Worm (Caenorhabditis elegans) whole organism, late embryonic: Measurements from ENCODE around the gene twk-22.

Source experiments
- F13H6.1 ChIP-seq: sonication (generic microtip); optimal IDR thresholded peaks from 2 replicates; lab custom pipeline; 2016; ENCODE audit warnings: missing genetic modification characterization, missing compliant biosample characterization
- ama-1 ChIP-seq: fragments of 150-350 bp; optimal IDR thresholded peaks from 2 replicates; lab custom pipeline; 2014
- ceh-18 ChIP-seq: sonication (generic microtip); optimal IDR thresholded peaks from 2 replicates; lab custom pipeline; 2016; ENCODE audit warnings: missing genetic modification characterization, missing compliant biosample characterization
- ceh-2 ChIP-seq: sonication (generic microtip); optimal IDR thresholded peaks from 2 replicates; lab custom pipeline; 2016; ENCODE audit warnings: missing genotype, missing genetic modification characterization, missing compliant biosample characterization
- ceh-34 ChIP-seq: sonication (generic microtip); optimal IDR thresholded peaks from 2 replicates; lab custom pipeline; 2016; ENCODE audit warnings: mild to moderate bottlenecking, missing genetic modification characterization, missing compliant biosample characterization
- ceh-48 ChIP-seq: sonication (generic microtip); optimal IDR thresholded peaks from 2 replicates; lab custom pipeline; 2016; ENCODE audit warnings: missing genetic modification characterization, inconsistent platforms, missing compliant biosample characterization
- ceh-9 ChIP-seq: sonication (generic microtip); optimal IDR thresholded peaks from 2 replicates; lab custom pipeline; 2016; ENCODE audit warnings: mild to moderate bottlenecking, missing genetic modification characterization, inconsistent platforms, missing compliant biosample characterization
- che-1 ChIP-seq: sonication (generic microtip); optimal IDR thresholded peaks from 2 replicates; lab custom pipeline; 2016; ENCODE audit warnings: mild to moderate bottlenecking, missing genetic modification characterization, missing compliant biosample characterization
- dve-1 ChIP-seq: sonication (generic microtip); optimal IDR thresholded peaks from 2 replicates; lab custom pipeline; 2017; ENCODE audit warnings: antibody characterized with exemption, mild to moderate bottlenecking, missing genetic modification characterization, missing compliant biosample characterization
- elt-2 ChIP-seq: sonication (generic microtip); optimal IDR thresholded peaks from 2 replicates; lab custom pipeline; 2016; ENCODE audit warnings: missing genetic modification reagents, missing genetic modification characterization, missing compliant biosample characterization
- ets-4 ChIP-seq: sonication (generic microtip); optimal IDR thresholded peaks from 2 replicates; lab custom pipeline; 2016; ENCODE audit warnings: missing genetic modification characterization, missing compliant biosample characterization
- fax-1 ChIP-seq: sonication (generic microtip); optimal IDR thresholded peaks from 2 replicates; lab custom pipeline; 2016; ENCODE audit warnings: missing genotype, missing genetic modification characterization, missing compliant biosample characterization
- fkh-10 ChIP-seq: fragments of 150-350 bp; optimal IDR thresholded peaks from 2 replicates; lab custom pipeline; 2014; ENCODE audit warnings: missing biosample characterization, missing genetic modification reagents, missing genetic modification characterization
- hlh-15 ChIP-seq: sonication (generic microtip); optimal IDR thresholded peaks from 2 replicates; lab custom pipeline; 2016; ENCODE audit warnings: missing genetic modification characterization, missing compliant biosample characterization
- hlh-30 ChIP-seq: sonication (generic microtip); optimal IDR thresholded peaks from 2 replicates; lab custom pipeline; 2017; ENCODE audit warnings: antibody characterized with exemption, missing genetic modification characterization, missing compliant biosample characterization; ENCODE audit not compliant: insufficient read depth
- nhr-11 ChIP-seq: fragments of 150-350 bp; optimal IDR thresholded peaks from 2 replicates; lab custom pipeline; 2014; ENCODE audit warnings: missing biosample characterization, missing genetic modification characterization
- nhr-232 ChIP-seq: sonication (generic microtip); optimal IDR thresholded peaks from 2 replicates; lab custom pipeline; 2016; ENCODE audit warnings: missing genetic modification characterization, missing compliant biosample characterization
- npax-4 ChIP-seq: sonication (generic microtip); optimal IDR thresholded peaks from 2 replicates; lab custom pipeline; 2016; ENCODE audit warnings: missing genetic modification characterization, missing compliant biosample characterization
- odd-2 ChIP-seq: sonication (generic microtip); optimal IDR thresholded peaks from 2 replicates; lab custom pipeline; 2017; ENCODE audit warnings: antibody characterized with exemption, mild to moderate bottlenecking, missing genetic modification characterization, missing compliant biosample characterization
- pha-2 ChIP-seq: sonication (generic microtip); optimal IDR thresholded peaks from 2 replicates; lab custom pipeline; 2017; ENCODE audit warnings: mild to moderate bottlenecking, missing genetic modification characterization, missing compliant biosample characterization
- pha-4 ChIP-seq: fragments of 150-350 bp; optimal IDR thresholded peaks from 2 replicates; lab custom pipeline; 2018; ENCODE audit warnings: missing biosample characterization, missing genetic modification reagents, missing genetic modification characterization
- ref-2 ChIP-seq: sonication (generic microtip); optimal IDR thresholded peaks from 2 replicates; lab custom pipeline; 2016; ENCODE audit warnings: missing genetic modification characterization, missing compliant biosample characterization
- rnt-1 ChIP-seq: sonication (generic microtip); optimal IDR thresholded peaks from 2 replicates; lab custom pipeline; 2016; ENCODE audit warnings: missing genetic modification characterization, missing compliant biosample characterization
- sox-2 ChIP-seq: fragments of 200-800 bp; sonication (Bioruptor generic); IDR thresholded peaks from 2 replicates; pipeline ENCODE4 v1.3.6; 2022; ENCODE audit warnings: missing genetic modification reagents, missing genetic modification characterization, missing compliant biosample characterization
- tbx-7 ChIP-seq: sonication (generic microtip); optimal IDR thresholded peaks from 2 replicates; lab custom pipeline; 2016; ENCODE audit warnings: missing genotype, missing genetic modification characterization, missing compliant biosample characterization
- unc-42 ChIP-seq: sonication (generic microtip); optimal IDR thresholded peaks from 2 replicates; lab custom pipeline; 2016; ENCODE audit warnings: missing genotype, missing genetic modification characterization, missing compliant biosample characterization
- unc-55 ChIP-seq: sonication (generic microtip); optimal IDR thresholded peaks from 2 replicates; lab custom pipeline; 2017; ENCODE audit warnings: missing biosample characterization, missing genetic modification reagents, missing genetic modification characterization
- unc-86 ChIP-seq: sonication (generic microtip); optimal IDR thresholded peaks from 2 replicates; lab custom pipeline; 2016; ENCODE audit warnings: missing genetic modification characterization, missing compliant biosample characterization
- zip-5 ChIP-seq: sonication (generic microtip); optimal IDR thresholded peaks from 2 replicates; lab custom pipeline; 2016; ENCODE audit warnings: missing genetic modification characterization, missing compliant biosample characterization
- ztf-16 ChIP-seq: sonication (generic microtip); optimal IDR thresholded peaks from 2 replicates; lab custom pipeline; 2017; ENCODE audit warnings: missing genetic modification characterization, missing compliant biosample characterization

Gene twk-22

ce11 chrX:16343885-16344640 lies 37.8 kb downstream of the twk-22 start:
- TF ChIP-seq fkh-10 (GFP tag; lab: Kevin White, UChicago) (peak; percentile 42), ref-2 (tag; lab: Kevin White, UChicago) (no peak)

- TF ChIP-seq fkh-10 (GFP tag; lab: Kevin White, UChicago) (peak; percentile 74), ama-1 (lab: Kevin White, UChicago) (no peak)
- TF ChIP-seq, all 69 proteins: peak for 1
Observed at ce11 chrX:16345296-16345695, 39.0 kb downstream of the twk-22 start.

DNA sequence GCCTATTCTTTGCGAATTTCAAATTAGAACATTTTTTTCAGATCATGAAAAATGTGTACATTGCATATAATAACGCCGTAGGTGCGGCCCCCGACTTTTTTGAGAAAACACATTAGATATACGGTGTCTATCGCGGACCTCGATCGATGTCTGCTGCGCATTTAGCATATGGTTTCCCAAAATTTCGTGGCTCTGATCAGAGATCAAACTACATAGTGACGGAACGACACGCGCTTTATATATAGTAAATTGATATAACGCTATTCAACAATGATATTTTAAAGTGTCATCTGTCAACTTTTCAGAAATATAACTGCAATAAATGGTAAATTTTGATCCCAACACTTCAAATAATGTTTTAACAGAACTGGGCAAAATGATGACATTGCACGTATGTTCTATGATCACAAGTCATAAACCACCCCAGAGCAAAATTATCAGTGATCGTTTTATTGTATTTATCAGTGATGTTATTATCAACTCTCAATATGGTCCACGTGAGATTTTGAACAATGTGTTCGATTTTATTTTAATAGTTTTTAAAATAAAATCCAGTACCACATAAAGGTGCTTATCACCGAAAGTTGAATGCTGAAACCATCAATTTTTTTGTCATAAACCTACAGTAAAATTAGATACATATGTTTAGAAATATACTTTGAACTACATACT lies 40.1 kb downstream of the twk-22 start:
- peak; percentile 73 for TF ChIP-seq elt-2 (tag; lab: Kevin White, UChicago)
- TF ChIP-seq unc-42 (tag; lab: Kevin White, UChicago), result no peak

- TF ChIP-seq ama-1 (lab: Kevin White, UChicago), result no peak
- TF ChIP-seq ceh-9 (tag; lab: Kevin White, UChicago), result no peak
- no peak for TF ChIP-seq sox-2 (GFP tag; lab: Robert Waterston, UW)
- TF ChIP-seq dve-1 (tag; lab: Kevin White, UChicago), result peak; percentile 19
- peak; percentile 64 for TF ChIP-seq elt-2 (tag; lab: Kevin White, UChicago)
- TF ChIP-seq ztf-16, result no peak
- no peak for TF ChIP-seq che-1
- TF ChIP-seq hlh-15 (tag; lab: Kevin White, UChicago), result no peak
- TF ChIP-seq zip-5, result no peak
- no peak for TF ChIP-seq odd-2 (tag; lab: Kevin White, UChicago)
- peak; percentile 8 for TF ChIP-seq rnt-1 (tag; lab: Kevin White, UChicago)
Observed at ce11 chrX:16349019-16349418, 42.8 kb downstream of the twk-22 start.

ce11 chrX:16352503-16352902 lies 46.2 kb downstream of the twk-22 start:
- TF ChIP-seq sox-2 (GFP tag; lab: Robert Waterston, UW), result no peak
- peak; percentile 77 for TF ChIP-seq fkh-10 (GFP tag; lab: Kevin White, UChicago)
- TF ChIP-seq unc-55 (GFP tag; lab: Kevin White, UChicago), result no peak
- TF ChIP-seq fax-1, result no peak
- no peak for TF ChIP-seq pha-4 (tag; lab: Kevin White, UChicago)
- peak; percentile 21 for TF ChIP-seq hlh-30
- no peak for TF ChIP-seq unc-86 (tag; lab: Kevin White, UChicago)
- TF ChIP-seq pha-2 (tag; lab: Kevin White, UChicago), result no peak

DNA sequence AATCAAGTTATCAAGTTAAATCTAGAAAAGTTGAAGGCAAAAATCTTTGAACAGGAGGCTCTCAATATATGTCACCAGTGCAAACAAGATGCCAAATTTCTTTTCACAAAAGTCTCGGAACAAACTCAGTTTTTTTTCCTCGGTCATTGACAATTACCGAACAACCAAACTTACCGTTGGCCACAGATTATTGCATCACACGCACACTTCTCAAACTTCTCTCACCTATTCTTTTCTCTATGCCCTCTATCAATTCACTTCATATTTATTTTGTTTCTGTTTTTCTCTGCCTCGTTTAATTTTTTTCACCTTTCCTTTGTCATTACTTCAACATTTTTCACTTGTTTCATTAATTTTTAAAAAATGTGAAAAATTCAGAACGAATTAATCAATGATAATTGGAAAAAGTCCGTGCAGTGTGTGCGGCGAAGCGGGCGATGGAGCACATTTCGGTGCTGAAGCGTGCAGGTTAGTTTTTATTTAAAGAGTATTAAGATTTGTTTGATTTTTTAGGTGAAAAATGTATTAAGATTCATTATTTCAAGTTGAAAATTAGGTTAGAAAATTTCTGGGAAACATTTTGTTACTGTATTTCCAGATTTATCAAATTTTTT lies 48.4 kb downstream of the twk-22 start, which contains the start of gene nhr-28:
Gene nhr-28, plus strand, starts transcription at position 379 of the 614 bp plus-strand sequence.
- TF ChIP-seq F13H6.1 (tag; lab: Kevin White, UChicago) (no peak), nhr-232 (tag; lab: Kevin White, UChicago) (no peak), ceh-2 (no peak), ceh-9 (tag; lab: Kevin White, UChicago) (no peak), ceh-18 (tag; lab: Kevin White, UChicago) (no peak), ceh-48 (tag; lab: Kevin White, UChicago) (no peak), sox-2 (GFP tag; lab: Robert Waterston, UW) (no peak), tbx-7 (tag; lab: Kevin White, UChicago) (no peak), npax-4 (tag; lab: Kevin White, UChicago) (no peak), ets-4 (tag; lab: Kevin White, UChicago) (no peak), nhr-11 (tag; lab: Kevin White, UChicago) (no peak), dve-1 (tag; lab: Kevin White, UChicago) (no peak), ceh-34 (tag; lab: Kevin White, UChicago) (no peak)
- TF ChIP-seq, all 69 proteins: peak for 0
